Worm (Caenorhabditis elegans) whole organism, dauer: ENCODE measurements around the gene fbxc-26.
"Not testable (repeated sequence)": the region's sequence is repeated elsewhere in the genome, so short reads cannot be mapped to it uniquely, and the experiment has no call there.

Experiments used
- unc-62 ChIP-seq: sonication (generic microtip); optimal IDR thresholded peaks from 2 replicates; lab custom pipeline; 2017; ENCODE audit warnings: missing biosample characterization, missing genetic modification reagents, missing genetic modification characterization

fbxc-26 gene

DNA sequence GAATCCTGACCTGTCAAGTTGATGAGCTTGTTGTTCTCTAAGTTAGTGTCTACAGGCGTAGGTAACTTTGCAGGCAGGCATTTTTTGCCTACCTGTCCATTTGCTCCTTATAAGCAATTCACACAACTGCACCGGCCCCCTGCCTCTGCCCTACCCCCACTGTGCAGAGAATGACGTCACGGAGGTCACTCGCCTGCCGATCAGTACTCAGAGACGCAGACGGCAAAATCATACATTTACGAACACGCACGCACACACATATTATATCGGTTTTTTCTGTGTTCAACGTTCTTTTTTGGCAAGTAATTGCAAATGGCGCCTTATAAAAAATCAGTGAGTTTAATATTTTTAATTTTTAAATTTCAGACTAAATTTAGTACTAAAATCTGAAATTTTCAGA, 30.9 kb downstream of the fbxc-26 start, which contains the start of gene duxl-1:
Gene duxl-1 (plus strand): TSS at position 184 of the 400 bp plus-strand sequence.
- TF ChIP-seq unc-62: no peak

DNA sequence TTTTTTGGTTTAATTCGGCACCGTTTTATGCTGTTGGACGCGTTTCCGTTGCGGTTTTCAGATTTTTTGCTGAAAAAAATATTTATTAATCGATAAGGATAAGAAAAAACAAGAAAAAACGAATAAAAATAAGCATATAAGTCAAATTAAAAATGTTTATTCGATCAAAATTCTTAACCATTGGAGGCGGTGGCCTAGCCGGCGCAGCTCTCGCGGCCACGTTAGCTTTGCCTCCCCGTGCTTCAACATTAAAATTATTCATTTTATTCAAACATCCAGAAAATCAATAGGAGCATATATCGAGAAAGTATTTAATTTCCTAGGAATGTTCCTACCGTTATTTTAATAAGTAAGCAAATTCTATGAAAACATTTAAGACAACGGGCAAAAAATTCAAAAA, 31.5 kb downstream of the fbxc-26 start, which contains the start of gene ZC204.14:
Gene ZC204.14 (minus strand): TSS at position 69 of the 400 bp plus-strand sequence.
- TF ChIP-seq unc-62: no peak

DNA sequence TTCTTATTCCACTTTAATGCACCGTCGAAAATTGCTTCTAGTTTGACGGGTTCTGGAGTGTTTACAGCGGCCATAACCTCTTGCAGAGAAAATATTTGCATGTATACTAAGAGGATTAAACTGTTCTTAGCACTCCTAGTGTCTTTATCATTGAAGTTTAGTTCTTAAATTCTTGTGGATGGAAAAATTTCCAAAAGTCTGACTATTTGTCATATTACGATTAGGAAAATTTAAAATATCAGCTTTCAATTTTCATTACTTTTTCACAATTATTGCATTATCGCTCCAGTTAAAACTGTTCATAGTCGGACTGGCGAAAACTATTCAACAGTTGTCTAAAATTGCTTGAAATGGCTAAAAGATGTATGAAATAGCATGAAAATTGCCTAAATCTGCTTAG, 33.5 kb downstream of the fbxc-26 start, which contains the start of gene ZC204.13:
Gene ZC204.13 (minus strand): TSS at position 101 of the 400 bp plus-strand sequence.
- not testable (repeated sequence) for TF ChIP-seq unc-62

DNA sequence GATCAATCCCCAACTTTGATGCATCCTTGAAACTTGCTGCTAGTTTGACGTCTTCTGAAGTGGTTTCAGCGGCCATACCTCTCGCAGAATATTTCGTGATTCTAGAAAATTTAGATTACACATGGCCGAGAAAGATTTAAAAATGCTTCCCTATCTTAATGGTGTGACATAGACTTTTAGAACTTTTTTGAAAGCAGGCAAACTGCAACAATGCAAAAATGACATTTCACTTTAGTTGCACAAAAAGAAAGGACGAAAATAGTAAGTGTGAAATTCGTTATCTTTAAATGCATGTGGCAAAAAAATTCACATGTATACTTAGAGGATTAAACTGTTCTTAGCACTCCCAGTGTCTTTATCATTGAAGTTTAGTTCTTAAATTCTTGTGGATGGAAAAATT, 37.2 kb downstream of the fbxc-26 start, which contains the start of gene ZC204.12:
Gene ZC204.12 (minus strand): TSS at position 101 of the 400 bp plus-strand sequence.
- TF ChIP-seq unc-62: no peak

DNA sequence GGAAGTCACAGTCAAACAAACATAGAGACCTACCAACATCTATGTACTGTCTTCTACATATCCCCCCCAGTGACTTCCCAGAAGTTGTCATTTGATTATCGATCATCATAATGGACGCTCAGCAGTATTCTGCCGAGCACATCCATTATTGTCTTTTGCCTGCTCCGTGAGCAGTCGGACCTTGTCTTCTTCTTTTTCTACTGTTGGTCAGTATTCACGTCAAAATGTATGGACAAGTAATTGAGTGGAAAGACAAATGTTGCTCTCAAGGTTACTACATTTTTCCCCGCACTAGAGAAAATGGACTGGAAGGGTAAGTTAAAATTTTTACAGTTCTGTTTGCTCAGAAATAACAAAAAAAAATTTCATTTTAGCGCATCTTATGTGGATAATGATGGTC, 39.5 kb downstream of the fbxc-26 start, which contains the start of gene btb-12:
Gene btb-12 (plus strand): TSS at position 301 of the 400 bp plus-strand sequence.
- TF ChIP-seq unc-62: no peak

DNA sequence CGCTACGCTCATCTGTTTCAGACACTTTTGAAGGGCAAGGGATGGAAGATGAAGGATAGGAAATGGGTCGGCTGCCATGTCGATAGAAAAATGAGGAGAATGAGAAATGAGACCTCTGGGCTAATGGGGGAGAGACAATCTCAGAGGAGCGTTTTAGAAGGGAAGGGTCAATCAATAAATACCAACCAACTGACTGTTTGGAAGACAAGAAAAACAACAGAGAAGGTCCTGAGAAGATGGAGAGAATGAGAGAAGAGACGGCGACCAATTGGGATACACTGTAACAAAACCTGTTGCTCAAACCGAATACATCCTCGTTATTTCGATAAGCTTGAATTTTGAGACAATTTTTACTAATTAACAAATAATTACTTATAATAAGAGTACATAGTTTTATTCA, 41.0 kb downstream of the fbxc-26 start, which contains the start of gene fbxb-15:
Gene fbxb-15 (minus strand): TSS at position 101 of the 400 bp plus-strand sequence.
- no peak for TF ChIP-seq unc-62

DNA sequence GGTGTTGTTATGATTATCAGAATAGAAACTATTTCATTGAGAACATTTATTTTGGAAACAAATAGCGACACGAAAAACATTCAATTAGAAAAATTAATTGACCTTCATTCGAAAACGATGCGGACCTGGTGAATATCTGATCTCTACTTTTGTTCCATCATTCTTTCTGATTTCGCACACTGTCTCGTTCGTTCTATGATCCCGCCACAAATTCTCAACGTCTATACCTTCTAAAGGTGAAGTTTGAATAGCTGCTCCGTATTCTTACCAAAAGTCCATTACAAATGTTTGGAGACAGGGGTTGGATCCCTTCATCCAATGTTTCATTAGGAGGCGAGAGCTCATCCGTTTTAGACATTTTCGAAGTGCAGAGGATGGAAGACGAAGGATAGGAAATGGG, 42.6 kb downstream of the fbxc-26 start, which contains the start of gene fbxb-16:
Gene fbxb-16 (minus strand): TSS at position 101 of the 400 bp plus-strand sequence.
- no peak for TF ChIP-seq unc-62

DNA sequence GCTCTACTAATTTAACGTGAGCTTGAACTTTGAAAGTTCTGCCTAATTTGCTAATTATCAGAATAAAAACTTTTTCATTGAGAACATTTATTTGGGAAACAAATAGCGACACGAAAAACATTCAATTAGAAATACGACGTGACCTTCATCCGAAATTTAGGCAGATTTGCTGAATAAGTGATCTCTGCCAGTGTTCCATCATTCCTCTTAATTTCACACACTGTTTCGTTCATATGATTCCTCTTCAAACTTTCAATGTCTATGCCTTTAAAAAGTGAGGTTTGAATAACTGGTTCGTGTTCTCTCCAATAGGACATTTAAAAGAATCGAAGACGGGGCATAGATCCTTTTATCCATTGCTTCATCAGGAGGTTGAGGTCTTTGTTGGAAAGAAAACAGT, 43.9 kb downstream of the fbxc-26 start, which contains the start of gene fbxb-20:
Gene fbxb-20 (minus strand): TSS at position 101 of the 400 bp plus-strand sequence.
- TF ChIP-seq unc-62: no peak

DNA sequence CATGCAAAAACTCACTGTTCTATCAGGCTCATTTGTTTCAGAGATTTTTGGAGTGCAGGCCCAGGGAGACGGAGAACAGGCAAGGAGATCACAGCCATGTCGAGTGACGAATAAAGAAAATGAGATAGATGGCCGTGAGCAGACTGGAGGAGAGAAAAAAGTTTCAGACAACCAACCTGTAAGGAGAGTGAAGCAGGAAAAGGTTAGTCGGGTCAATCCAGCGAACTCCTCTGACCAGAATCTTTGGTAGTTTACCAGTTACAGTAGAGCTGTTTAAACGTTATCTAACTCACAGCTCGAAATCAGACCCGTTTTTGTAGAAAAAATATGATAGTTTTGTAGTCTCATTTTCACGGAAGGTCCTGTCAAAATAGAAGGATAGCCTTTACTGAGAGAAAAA, 45.7 kb downstream of the fbxc-26 start, which contains the start of gene fbxb-21:
Gene fbxb-21 (minus strand): TSS at position 101 of the 400 bp plus-strand sequence.
- TF ChIP-seq unc-62: no peak

DNA sequence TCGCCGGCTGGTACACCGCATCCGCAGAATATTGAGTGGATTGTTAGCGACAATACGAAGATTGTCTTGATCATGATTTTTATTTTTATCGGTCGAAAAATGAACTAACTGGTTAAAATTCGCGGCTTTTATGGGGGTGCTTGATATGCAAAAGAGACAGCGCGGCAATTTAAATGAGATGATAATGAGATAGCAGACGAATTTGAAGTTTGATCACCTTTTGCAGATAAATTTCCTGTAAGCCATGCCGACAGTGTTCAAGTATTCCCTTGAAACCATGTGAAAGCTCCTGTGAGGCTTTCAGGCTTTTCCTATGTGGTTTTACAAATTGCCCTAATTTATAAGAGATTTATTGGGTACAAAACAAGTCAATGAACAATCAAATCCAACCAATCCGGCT, 48.2 kb downstream of the fbxc-26 start, which contains the start of gene ZC204.17:
Gene ZC204.17 (minus strand): TSS at position 101 of the 400 bp plus-strand sequence.
- TF ChIP-seq unc-62: no peak

DNA sequence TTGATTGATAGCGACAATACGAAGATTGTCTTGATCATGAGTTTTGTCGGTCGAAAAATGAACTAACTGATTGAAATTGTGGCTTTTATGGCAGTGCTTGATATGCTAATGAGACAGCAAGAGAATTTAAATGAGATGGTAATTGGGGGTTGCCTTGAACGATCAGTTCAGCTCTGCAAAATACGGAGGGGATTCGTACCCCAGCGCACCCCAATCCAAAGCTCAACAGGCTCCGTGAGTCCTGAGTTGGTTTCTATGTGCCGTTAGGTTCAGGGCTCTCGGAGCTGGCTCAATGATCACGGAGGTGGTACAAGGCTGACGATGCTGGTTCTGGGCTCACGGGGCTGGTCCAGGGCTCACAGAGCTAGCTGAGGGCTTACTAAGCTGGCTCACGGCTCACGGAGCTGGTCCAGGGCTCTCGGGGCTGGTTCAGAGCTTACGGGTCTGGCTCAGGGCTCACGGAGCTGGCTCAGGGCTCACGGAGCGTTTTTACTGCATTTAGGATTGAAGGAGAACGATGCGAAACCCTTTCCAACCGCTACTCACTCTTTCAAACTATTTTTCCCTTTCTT, 49.6 kb downstream of the fbxc-26 start, which contains the start of gene ZC204.6:
Gene ZC204.6 (minus strand): TSS at position 51 of the 572 bp plus-strand sequence.
- TF ChIP-seq unc-62: no peak
